Worm (Caenorhabditis elegans): ENCODE measurements around the gene hot-6.

The hot-6 gene

ce11 chrV:11007651-11008050 is 15.1 kb downstream of the hot-6 start (continued):
- TF ChIP-seq daf-8 (GFP tag; IDR thresholded peaks at IDR 0.05) = no peak
- peak; percentile 65 for TF ChIP-seq hlh-11 (tag; optimal IDR thresholded peaks at IDR 0.05)
- no peak for TF ChIP-seq saeg-2 (GFP tag; IDR thresholded peaks at IDR 0.05)
- no peak for TF ChIP-seq snpc-4 (tag; optimal IDR thresholded peaks at IDR 0.05)
- no peak for TF ChIP-seq spr-3 (GFP tag; optimal IDR thresholded peaks at IDR 0.05)
- no peak for TF ChIP-seq unc-130 (GFP tag; optimal IDR thresholded peaks at IDR 0.05)
- no peak for TF ChIP-seq nhr-48 (tag; optimal IDR thresholded peaks at IDR 0.05)
- TF ChIP-seq F26F4.8 (GFP tag; conservative IDR thresholded peaks at IDR 0.05) = no peak
- TF ChIP-seq ama-1 (optimal IDR thresholded peaks at IDR 0.05) = no peak
- no peak for TF ChIP-seq daf-16 (GFP tag; optimal IDR thresholded peaks at IDR 0.05)
- TF ChIP-seq daf-16 (tag; optimal IDR thresholded peaks at IDR 0.05) = peak; percentile 63
- TF ChIP-seq nhr-77 (tag; optimal IDR thresholded peaks at IDR 0.05) = peak; percentile 62
- TF ChIP-seq skn-1 (tag; optimal IDR thresholded peaks at IDR 0.05) = no peak
- TF ChIP-seq cey-2 (tag; optimal IDR thresholded peaks at IDR 0.05; ENCODE audit: borderline replicate concordance, insufficient read depth) = no peak
- TF ChIP-seq snpc-1.2 (GFP tag; IDR thresholded peaks at IDR 0.05) = no peak
- TF ChIP-seq nhr-237 (tag; optimal IDR thresholded peaks at IDR 0.05) = no peak

ce11 chrV:11004094-11004493 is 18.6 kb downstream of the hot-6 start:
- TF ChIP-seq nhr-102 (tag; optimal IDR thresholded peaks at IDR 0.05) (no peak), ztf-7 (tag; optimal IDR thresholded peaks at IDR 0.05) (no peak), lin-13 (GFP tag; optimal IDR thresholded peaks at IDR 0.05) (no peak), fkh-10 (GFP tag; optimal IDR thresholded peaks at IDR 0.05) (no peak), zfp-2 (tag; optimal IDR thresholded peaks at IDR 0.05) (no peak), ceh-28 (tag; optimal IDR thresholded peaks at IDR 0.05) (no peak), mxl-3 (GFP tag; optimal IDR thresholded peaks at IDR 0.05) (no peak), T26A8.4 (GFP tag; IDR thresholded peaks at IDR 0.05) (no peak), nhr-77 (tag; optimal IDR thresholded peaks at IDR 0.05) (no peak), dmd-6 (GFP tag; IDR thresholded peaks at IDR 0.05) (no peak), nhr-28 (tag; optimal IDR thresholded peaks at IDR 0.05) (no peak), ceh-82 (tag; optimal IDR thresholded peaks at IDR 0.05) (no peak), D1046.2 (GFP tag; IDR thresholded peaks at IDR 0.05) (no peak), lin-38 (GFP tag; IDR thresholded peaks at IDR 0.05) (no peak), dmd-8 (GFP tag; IDR thresholded peaks at IDR 0.05) (no peak), lin-1 (GFP tag; IDR thresholded peaks at IDR 0.05) (no peak), zip-11 (GFP tag; IDR thresholded peaks at IDR 0.05) (no peak), snpc-1.2 (GFP tag; IDR thresholded peaks at IDR 0.05) (no peak), dve-1 (tag; optimal IDR thresholded peaks at IDR 0.05; ENCODE audit: insufficient read depth) (no peak)

- TF ChIP-seq zfp-2 (tag; optimal IDR thresholded peaks at IDR 0.05) (no peak), zfp-3 (GFP tag; conservative IDR thresholded peaks at IDR 0.05) (no peak), ceh-20 (GFP tag; IDR thresholded peaks at IDR 0.05) (no peak), dve-1 (tag; optimal IDR thresholded peaks at IDR 0.05; ENCODE audit: insufficient read depth) (no peak), unc-39 (tag; optimal IDR thresholded peaks at IDR 0.05) (no peak), jun-1 (tag; optimal IDR thresholded peaks at IDR 0.05) (no peak), lin-1 (GFP tag; IDR thresholded peaks at IDR 0.05) (no peak), ZK546.5 (tag; optimal IDR thresholded peaks at IDR 0.05) (no peak), attf-4 (tag; optimal IDR thresholded peaks at IDR 0.05) (no peak), ztf-7 (tag; optimal IDR thresholded peaks at IDR 0.05) (no peak), saeg-2 (GFP tag; IDR thresholded peaks at IDR 0.05) (no peak), ctbp-1 (GFP tag; IDR thresholded peaks at IDR 0.05) (no peak), gei-8 (GFP tag; optimal IDR thresholded peaks at IDR 0.05) (no peak), lin-39 (tag; optimal IDR thresholded peaks at IDR 0.05) (no peak), vab-7 (GFP tag; IDR thresholded peaks at IDR 0.05) (no peak), fos-1 (tag; optimal IDR thresholded peaks at IDR 0.05) (no peak), ceh-28 (tag; optimal IDR thresholded peaks at IDR 0.05) (no peak), lsy-2 (tag; optimal IDR thresholded peaks at IDR 0.05) (no peak)
These were observed 20.3 kb downstream of the hot-6 start, which contains the start of gene F53B7.4 for ce11 chrV:11002434-11002833. TSS of gene F53B7.4 (minus strand) at chrV:11002534.
